Worm (Caenorhabditis elegans) whole organism, L4 larva: ENCODE results near the gene Y37E11AL.12.
A peak's percentile ranks its signal among the peaks of the same experiment; 100 is the strongest.

ENCODE experiments used
- arid-1 ChIP-seq: fragments of 200-800 bp; sonication (Bioruptor generic); conservative IDR thresholded peaks from 2 replicates; pipeline ENCODE4 v1.3.6; 2022; ENCODE audit warnings: missing genetic modification reagents, missing genetic modification characterization, missing compliant biosample characterization
- attf-4 ChIP-seq: sonication (generic microtip); optimal IDR thresholded peaks from 3 replicates; lab custom pipeline; 2017; ENCODE audit warnings: missing biosample characterization, missing genetic modification characterization
- hif-1 ChIP-seq, 2 experiments: sonication (generic microtip); optimal IDR thresholded peaks; 2 replicates each; lab custom pipeline; 2016 to 2017; ENCODE audit warnings: missing compliant biosample characterization in 2 of 2, missing genetic modification characterization in 2 of 2, missing genetic modification reagents in 2 of 2, missing genotype in 2 of 2, mild to moderate bottlenecking in 1 of 2
- lir-3 ChIP-seq: sonication (generic microtip); optimal IDR thresholded peaks from 2 replicates; lab custom pipeline; 2016; ENCODE audit warnings: mild to moderate bottlenecking, missing genetic modification characterization, missing compliant biosample characterization
- nhr-111 ChIP-seq: fragments of 200-800 bp; sonication (Bioruptor generic); optimal IDR thresholded peaks from 2 replicates; lab custom pipeline; 2018; ENCODE audit warnings: mild to moderate bottlenecking, missing genetic modification characterization, missing compliant biosample characterization
- set-16 ChIP-seq: fragments of 200-800 bp; sonication (Bioruptor generic); IDR thresholded peaks from 2 replicates; pipeline ENCODE4 v1.3.6; 2022; ENCODE audit warnings: missing genetic modification reagents, missing genetic modification characterization, missing compliant biosample characterization
- skn-1 ChIP-seq: fragments of 150-350 bp; optimal IDR thresholded peaks from 2 replicates; lab custom pipeline; 2014; ENCODE audit warnings: missing biosample characterization, missing genetic modification characterization
- snpc-4 ChIP-seq: fragments of 150-350 bp; optimal IDR thresholded peaks from 2 replicates; lab custom pipeline; 2014; ENCODE audit warnings: missing biosample characterization, missing genetic modification characterization

Gene Y37E11AL.12

ce11 chrIV:3652223-3652622 is 49.6 kb downstream of the Y37E11AL.12 start (continued):
- TF ChIP-seq set-16 (GFP tag; lab: Robert Waterston, UW) (no peak), skn-1 (tag; lab: Kevin White, UChicago) (no peak), lir-3 (tag; lab: Kevin White, UChicago) (no peak), nhr-111 (GFP tag; lab: Kevin White, UChicago) (no peak), arid-1 (GFP tag; lab: Robert Waterston, UW) (no peak), snpc-4 (no peak), hif-1 (tag; optimal IDR thresholded peaks at IDR 0.05; lab: Kevin White, UChicago) (peak in 1 of 2 experiments; percentile 39), attf-4 (no peak)
